Worm (Caenorhabditis elegans) whole organism, midembryonic: ENCODE measurements around the gene C14C6.13.

Experiments used
- flt-1 ChIP-seq: fragments of 200-800 bp; sonication (Bioruptor generic); IDR thresholded peaks from 2 replicates; pipeline ENCODE4 v1.3.6; 2022; ENCODE audit warnings: missing genetic modification characterization, missing compliant biosample characterization
- ref-1 ChIP-seq: fragments of 200-800 bp; sonication (Bioruptor generic); conservative IDR thresholded peaks from 2 replicates; pipeline ENCODE4 v1.3.6; 2022; ENCODE audit warnings: missing genetic modification reagents, missing genetic modification characterization, missing compliant biosample characterization
- ztf-29 ChIP-seq: fragments of 200-800 bp; sonication (Bioruptor generic); IDR thresholded peaks from 2 replicates; pipeline ENCODE4 v1.3.6; 2022; ENCODE audit warnings: missing genetic modification reagents, missing genetic modification characterization, missing compliant biosample characterization

ce11 chrV:581616-582015, 7.1 kb upstream of the C14C6.13 start, which contains the start of gene nstp-7:
- TF ChIP-seq ref-1 (GFP tag; lab: Robert Waterston, UW) (no peak), ztf-29 (no peak), flt-1 (GFP tag; lab: Robert Waterston, UW) (no peak)
